Fruit fly (Drosophila melanogaster): ENCODE data around the gene ovo.

ovo gene

dm6 chrX:5044433-5045110, 3.5 kb upstream of the ovo start (continued):
- TF ChIP-seq Met (GFP tag; optimal IDR thresholded peaks at IDR 0.05) (peak; percentile 82), CG10631 (GFP tag; optimal IDR thresholded peaks at IDR 0.05) (peak; percentile 65), net (GFP tag; optimal IDR thresholded peaks at IDR 0.05) (peak; percentile 11), CG11902 (GFP tag; optimal IDR thresholded peaks at IDR 0.05) (peak; percentile 32), CG8632 (GFP tag; optimal IDR thresholded peaks at IDR 0.05) (peak; percentile 5), dsx (GFP tag; optimal IDR thresholded peaks at IDR 0.05; ENCODE audit: poor library complexity, severe bottlenecking) (peak; percentile 21), CG11294 (GFP tag; IDR thresholded peaks at IDR 0.05) (no peak), Gug (GFP tag; IDR thresholded peaks at IDR 0.05) (no peak), CG6276 (GFP tag; optimal IDR thresholded peaks at IDR 0.05) (no peak), topi (GFP tag; optimal IDR thresholded peaks at IDR 0.05) (peak; percentile 79), Eip75B (GFP tag; optimal IDR thresholded peaks at IDR 0.05) (peak; percentile 12), Ets21C (GFP tag; optimal IDR thresholded peaks at IDR 0.05) (peak; percentile 74), Lpt (GFP tag; optimal IDR thresholded peaks at IDR 0.05) (peak; percentile 18), CG8319 (GFP tag; optimal IDR thresholded peaks at IDR 0.05) (peak; percentile 17), cyc (GFP tag; optimal IDR thresholded peaks at IDR 0.05) (peak; percentile 85), CG10669 (GFP tag; optimal IDR thresholded peaks at IDR 0.05) (peak; percentile 67), CG9139 (GFP tag; optimal IDR thresholded peaks at IDR 0.05) (no peak), dac (GFP tag; optimal IDR thresholded peaks at IDR 0.05) (no peak), CG32006 (GFP tag; optimal IDR thresholded peaks at IDR 0.05) (peak; percentile 34), Sox102F (GFP tag; optimal IDR thresholded peaks at IDR 0.05) (peak; percentile 76), Hr38 (GFP tag; optimal IDR thresholded peaks at IDR 0.05) (no peak), CG6792 (GFP tag; optimal IDR thresholded peaks at IDR 0.05) (peak; percentile 72), Hr4 (GFP tag; optimal IDR thresholded peaks at IDR 0.05) (no peak), CG3032 (tag; optimal IDR thresholded peaks at IDR 0.05) (peak; percentile 51), OdsH (GFP tag; optimal IDR thresholded peaks at IDR 0.05) (peak; percentile 60), vri (GFP tag; optimal IDR thresholded peaks at IDR 0.05) (peak; percentile 62), Hr39 (GFP tag; optimal IDR thresholded peaks at IDR 0.05) (peak; percentile 82), lz (GFP tag; optimal IDR thresholded peaks at IDR 0.05) (peak; percentile 75)

dm6 chrX:5045158-5045557, 2.9 kb upstream of the ovo start:
- TF ChIP-seq Met (GFP tag; optimal IDR thresholded peaks at IDR 0.05) (peak; percentile 91), CG4318 (GFP tag; optimal IDR thresholded peaks at IDR 0.05) (peak; percentile 48), Ets21C (GFP tag; optimal IDR thresholded peaks at IDR 0.05) (peak; percentile 72), Eip93F (GFP tag; optimal IDR thresholded peaks at IDR 0.05) (no peak), CG7368 (GFP tag; optimal IDR thresholded peaks at IDR 0.05) (peak; percentile 34), CG31627 (GFP tag; optimal IDR thresholded peaks at IDR 0.05) (peak; percentile 83), CG8632 (GFP tag; optimal IDR thresholded peaks at IDR 0.05) (peak; percentile 61), esn (GFP tag; optimal IDR thresholded peaks at IDR 0.05) (peak; percentile 90), CG3919 (GFP tag; optimal IDR thresholded peaks at IDR 0.05) (peak; percentile 83), CG1621 (tag; optimal IDR thresholded peaks at IDR 0.05) (peak; percentile 57), svp (GFP tag) (peak; percentile 89), CG6854 (GFP tag; optimal IDR thresholded peaks at IDR 0.05) (peak; percentile 67), Eip75B (GFP tag; optimal IDR thresholded peaks at IDR 0.05) (peak; percentile 33), CG6808 (GFP tag; optimal IDR thresholded peaks at IDR 0.05) (peak; percentile 74), fd85E (GFP tag; optimal IDR thresholded peaks at IDR 0.05) (no peak), Hr39 (GFP tag; optimal IDR thresholded peaks at IDR 0.05) (peak; percentile 80), Ets96B (tag; optimal IDR thresholded peaks at IDR 0.05) (peak; percentile 75), CG8119 (GFP tag; IDR thresholded peaks at IDR 0.05) (peak; percentile 53; the same call in 1 of the 3 replicates), dac (GFP tag; optimal IDR thresholded peaks at IDR 0.05) (no peak), CG6276 (GFP tag; optimal IDR thresholded peaks at IDR 0.05) (peak; percentile 40), OdsH (GFP tag; optimal IDR thresholded peaks at IDR 0.05) (peak; percentile 75), CG11294 (GFP tag; IDR thresholded peaks at IDR 0.05) (no peak), Hr38 (GFP tag; optimal IDR thresholded peaks at IDR 0.05) (no peak), spab (GFP tag; optimal IDR thresholded peaks at IDR 0.05) (peak; percentile 69), CG34406 (GFP tag; optimal IDR thresholded peaks at IDR 0.05) (peak; percentile 72), Sox15 (GFP tag; optimal IDR thresholded peaks at IDR 0.05) (peak; percentile 26), topi (GFP tag; optimal IDR thresholded peaks at IDR 0.05) (peak; percentile 91), Sox102F (GFP tag; optimal IDR thresholded peaks at IDR 0.05) (peak; percentile 89), salr (GFP tag; optimal IDR thresholded peaks at IDR 0.05) (peak; percentile 63 to 88), CG32006 (GFP tag; optimal IDR thresholded peaks at IDR 0.05) (peak; percentile 69), Eip78C (GFP tag) (peak; percentile 88), pdm3 (GFP tag; optimal IDR thresholded peaks at IDR 0.05) (peak; percentile 79), CG8319 (GFP tag; optimal IDR thresholded peaks at IDR 0.05) (peak; percentile 39), Gug (GFP tag; IDR thresholded peaks at IDR 0.05) (peak; percentile 27; the same call in 1 of the 2 replicates), CG9139 (GFP tag; optimal IDR thresholded peaks at IDR 0.05) (no peak)

All from whole organism, prepupa.